Worm (Caenorhabditis elegans) whole organism, L3 larva: ENCODE results near the gene C18D11.3.

Experiments
- ama-1 ChIP-seq: fragments of 150-350 bp; optimal IDR thresholded peaks from 2 replicates; lab custom pipeline; 2018
- ceh-82 ChIP-seq: fragments of 150-350 bp; optimal IDR thresholded peaks from 2 replicates; lab custom pipeline; 2014; ENCODE audit warnings: missing biosample characterization, missing genetic modification characterization
- ceh-9 ChIP-seq: sonication (generic microtip); optimal IDR thresholded peaks from 2 replicates; lab custom pipeline; 2018; ENCODE audit warnings: missing biosample characterization, missing genetic modification characterization
- elt-1 ChIP-seq: fragments of 150-350 bp; optimal IDR thresholded peaks from 2 replicates; lab custom pipeline; 2014; ENCODE audit warnings: missing biosample characterization, missing genetic modification characterization
- elt-2 ChIP-seq: sonication (generic microtip); optimal IDR thresholded peaks from 2 replicates; lab custom pipeline; 2016; ENCODE audit warnings: missing genetic modification reagents, mild to moderate bottlenecking, missing genetic modification characterization, missing compliant biosample characterization
- eor-1 ChIP-seq, 2 experiments: fragments of 150-350 bp; optimal IDR thresholded peaks; 2 replicates each; lab custom pipeline; 2014 to 2018; ENCODE audit warnings: missing biosample characterization in 2 of 2, missing genetic modification characterization in 2 of 2
- fkh-2 ChIP-seq: fragments of 150-350 bp; optimal IDR thresholded peaks from 2 replicates; lab custom pipeline; 2014; ENCODE audit warnings: missing biosample characterization, missing genetic modification reagents, missing genetic modification characterization
- jun-1 ChIP-seq: fragments of 150-350 bp; optimal IDR thresholded peaks from 2 replicates; lab custom pipeline; 2014; ENCODE audit warnings: missing biosample characterization, missing genetic modification reagents, missing genetic modification characterization
- mdl-1 ChIP-seq: fragments of 150-350 bp; optimal IDR thresholded peaks from 2 replicates; lab custom pipeline; 2014; ENCODE audit warnings: missing biosample characterization, missing genetic modification characterization
- nfya-1 ChIP-seq: sonication (generic microtip); optimal IDR thresholded peaks from 2 replicates; lab custom pipeline; 2017; ENCODE audit warnings: missing genetic modification characterization, mild to moderate bottlenecking, missing compliant biosample characterization, antibody characterized with exemption, moderate library complexity; ENCODE audit not compliant: insufficient read depth
- nhr-11 ChIP-seq: fragments of 150-350 bp; optimal IDR thresholded peaks from 2 replicates; lab custom pipeline; 2014; ENCODE audit warnings: missing biosample characterization, missing genetic modification characterization
- nhr-23 ChIP-seq: fragments of 150-350 bp; optimal IDR thresholded peaks from 2 replicates; lab custom pipeline; 2014; ENCODE audit warnings: missing biosample characterization, missing genetic modification reagents, missing genetic modification characterization
- nhr-76 ChIP-seq: fragments of 150-350 bp; sonication (generic microtip); optimal IDR thresholded peaks from 5 replicates; lab custom pipeline; 2014; ENCODE audit warnings: missing biosample characterization, missing genetic modification characterization
- nhr-77 ChIP-seq: fragments of 150-350 bp; optimal IDR thresholded peaks from 2 replicates; lab custom pipeline; 2014; ENCODE audit warnings: missing biosample characterization, missing genetic modification characterization
- skn-1 ChIP-seq: fragments of 150-350 bp; optimal IDR thresholded peaks from 2 replicates; lab custom pipeline; 2014; ENCODE audit warnings: missing biosample characterization, missing genetic modification characterization
- snpc-4 ChIP-seq: fragments of 150-350 bp; optimal IDR thresholded peaks from 2 replicates; lab custom pipeline; 2014; ENCODE audit warnings: missing biosample characterization, missing genetic modification characterization
- unc-39 ChIP-seq: sonication (generic microtip); optimal IDR thresholded peaks from 4 replicates; lab custom pipeline; 2017; ENCODE audit warnings: missing biosample characterization, missing genetic modification characterization
- zag-1 ChIP-seq: fragments of 150-350 bp; optimal IDR thresholded peaks from 2 replicates; lab custom pipeline; 2014; ENCODE audit warnings: missing biosample characterization, missing genetic modification characterization

Gene C18D11.3

DNA sequence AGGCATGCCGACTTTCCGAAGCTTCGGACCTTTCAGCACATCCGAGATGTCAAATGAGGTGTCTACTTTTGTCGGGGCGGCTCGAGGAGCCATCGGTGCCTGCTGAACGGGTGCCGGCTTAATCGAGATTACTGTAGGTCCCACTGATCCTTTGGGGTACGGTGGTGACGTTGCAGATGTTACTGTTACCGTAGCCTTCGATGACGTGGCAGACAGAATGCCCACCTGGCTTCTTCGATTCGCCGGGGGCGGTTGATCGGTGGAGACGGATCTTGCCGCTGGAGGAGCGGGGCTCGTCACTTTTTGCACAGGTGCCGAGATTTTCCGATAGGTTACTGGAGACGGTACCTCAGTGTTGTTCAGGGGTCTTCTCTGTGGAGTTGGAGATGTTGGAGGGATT lies 48.4 kb downstream of the C18D11.3 start:
- TF ChIP-seq elt-1 (tag; lab: Kevin White, UChicago) (no peak), eor-1 (tag; optimal IDR thresholded peaks at IDR 0.05; lab: Kevin White, UChicago) (no peak), ceh-82 (tag; lab: Kevin White, UChicago) (no peak), nhr-23 (tag; lab: Kevin White, UChicago) (no peak), unc-39 (tag; lab: Kevin White, UChicago) (no peak), zag-1 (tag; lab: Kevin White, UChicago) (no peak), snpc-4 (no peak)

DNA sequence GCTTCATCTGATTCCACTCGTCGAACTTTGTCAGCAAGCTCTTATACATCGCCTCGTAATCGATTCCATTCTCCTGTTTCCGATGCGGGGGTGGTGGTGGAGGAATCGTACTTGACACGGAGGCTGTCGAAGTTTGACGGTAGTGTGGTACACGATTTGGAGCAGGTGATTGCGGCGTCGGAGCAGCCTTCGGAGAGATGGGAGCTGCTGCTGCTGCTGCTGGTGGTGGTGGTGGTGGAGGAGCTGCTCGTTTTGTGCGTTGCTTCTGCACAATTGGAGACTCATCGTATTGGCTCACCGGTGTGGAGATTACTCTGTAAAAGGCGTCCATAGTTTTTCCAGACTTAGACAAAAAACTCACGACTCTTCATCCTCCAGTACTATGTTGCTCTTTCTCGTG lies 51.0 kb downstream of the C18D11.3 start:
- TF ChIP-seq ama-1 (lab: Kevin White, UChicago) (no peak), zag-1 (tag; lab: Kevin White, UChicago) (no peak), ceh-9 (tag; lab: Kevin White, UChicago) (no peak), skn-1 (tag; lab: Kevin White, UChicago) (no peak), nfya-1 (tag; lab: Kevin White, UChicago) (no peak), elt-2 (tag; lab: Kevin White, UChicago) (no peak), jun-1 (tag; lab: Kevin White, UChicago) (no peak), nhr-77 (no peak), nhr-11 (tag; lab: Kevin White, UChicago) (no peak), mdl-1 (tag; lab: Kevin White, UChicago) (no peak), ceh-82 (tag; lab: Kevin White, UChicago) (no peak), nhr-76 (tag; lab: Kevin White, UChicago) (no peak), fkh-2 (no peak)
